Worm (Caenorhabditis elegans) whole organism, L1 larva: Measurements from ENCODE around the gene fbxb-64.

Source experiments
- ceh-63 ChIP-seq: fragments of 200-800 bp; sonication (Bioruptor generic); optimal IDR thresholded peaks from 2 replicates; lab custom pipeline; 2018; ENCODE audit warnings: mild to moderate bottlenecking, missing genetic modification characterization, missing compliant biosample characterization
- dpl-1 ChIP-seq, 3 experiments: fragments of 150-350 bp in 2 of 3; sonication (generic microtip) in 1 of 3; optimal IDR thresholded peaks; 2 replicates each; lab custom pipeline; 2014 to 2017; ENCODE audit warnings: missing biosample characterization in 3 of 3, missing genetic modification characterization in 3 of 3, missing genetic modification reagents in 3 of 3
- egl-27 ChIP-seq, 2 experiments: fragments of 150-350 bp in 1 of 2; sonication (generic microtip); optimal IDR thresholded peaks; 3 replicates each; lab custom pipeline; 2017 to 2018; ENCODE audit warnings: missing biosample characterization in 2 of 2, missing genetic modification characterization in 2 of 2, missing genetic modification reagents in 2 of 2
- elt-2 ChIP-seq: sonication (generic microtip); optimal IDR thresholded peaks from 2 replicates; lab custom pipeline; 2016; ENCODE audit warnings: missing genetic modification characterization, mild to moderate bottlenecking, inconsistent platforms, missing compliant biosample characterization, missing genetic modification reagents
- elt-3 ChIP-seq, 6 experiments: fragments of 150-350 bp in 1 of 6; sonication (generic microtip); optimal IDR thresholded peaks; 2 replicates each; lab custom pipeline; 2017 to 2018; ENCODE audit warnings: missing biosample characterization in 6 of 6, missing genetic modification characterization in 6 of 6, inconsistent platforms in 1 of 6
- ets-5 ChIP-seq: fragments of 200-800 bp; sonication (Bioruptor generic); IDR thresholded peaks from 2 replicates; pipeline ENCODE4 v1.3.6; 2022; ENCODE audit warnings: missing genetic modification characterization, missing compliant biosample characterization
- fos-1 ChIP-seq: fragments of 150-350 bp; optimal IDR thresholded peaks from 2 replicates; lab custom pipeline; 2014; ENCODE audit warnings: missing biosample characterization, missing genetic modification characterization
- lin-15B ChIP-seq: fragments of 150-350 bp; sonication (generic microtip); optimal IDR thresholded peaks from 3 replicates; lab custom pipeline; 2014; ENCODE audit warnings: missing biosample characterization, missing genetic modification characterization
- lsy-2 ChIP-seq, 2 experiments: fragments of 150-350 bp; optimal IDR thresholded peaks; 2 replicates each; lab custom pipeline; 2014; ENCODE audit warnings: missing biosample characterization in 2 of 2, missing genetic modification characterization in 2 of 2
- nhr-19 ChIP-seq: fragments of 200-800 bp; sonication (Bioruptor generic); conservative IDR thresholded peaks from 2 replicates; pipeline ENCODE4 v1.3.6; 2022; ENCODE audit warnings: missing genetic modification characterization, missing compliant biosample characterization
- nhr-28 ChIP-seq: fragments of 150-350 bp; optimal IDR thresholded peaks from 2 replicates; lab custom pipeline; 2014; ENCODE audit warnings: missing biosample characterization, missing genetic modification characterization
- pqm-1 ChIP-seq: sonication (generic microtip); optimal IDR thresholded peaks from 3 replicates; lab custom pipeline; 2017; ENCODE audit warnings: missing biosample characterization, missing genetic modification characterization
- unc-130 ChIP-seq: fragments of 150-350 bp; optimal IDR thresholded peaks from 2 replicates; lab custom pipeline; 2017; ENCODE audit warnings: missing biosample characterization, missing genetic modification characterization, inconsistent platforms

DNA sequence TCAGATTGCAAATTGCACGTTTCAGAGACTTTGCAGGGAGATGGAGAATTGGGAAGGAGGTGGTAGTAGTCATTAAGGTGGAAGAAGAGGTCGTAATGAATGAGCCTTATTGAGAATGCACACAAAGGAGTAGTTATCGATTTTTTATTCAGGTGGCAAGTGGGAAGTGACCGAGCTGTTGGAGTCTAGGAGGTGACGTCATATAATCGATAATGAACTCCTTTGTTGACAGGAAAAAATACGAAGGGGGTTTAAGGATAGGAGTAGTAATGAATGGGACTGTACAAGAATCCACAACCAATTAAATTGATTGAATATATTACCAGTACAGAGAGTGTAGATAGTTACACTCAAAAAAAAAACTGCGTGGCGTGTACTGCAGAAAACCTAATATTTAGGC is 11.1 kb upstream of the fbxb-64 start, which contains the start of gene fbxb-62:
- TF ChIP-seq dpl-1 (GFP tag; optimal IDR thresholded peaks at IDR 0.05; lab: Kevin White, UChicago) (no peak), lsy-2 (tag; optimal IDR thresholded peaks at IDR 0.05; lab: Kevin White, UChicago) (no peak), egl-27 (tag; optimal IDR thresholded peaks at IDR 0.05; lab: Kevin White, UChicago) (no peak), nhr-19 (GFP tag; lab: Robert Waterston, UW) (0 out of 2 replicates have a peak, but pooled peaks have one; percentile 3), ceh-63 (GFP tag; lab: Kevin White, UChicago) (no peak), nhr-28 (tag; lab: Kevin White, UChicago) (no peak), pqm-1 (tag; lab: Kevin White, UChicago) (no peak), lin-15B (tag; lab: Kevin White, UChicago) (no peak), elt-2 (tag; lab: Kevin White, UChicago) (no peak), elt-3 (tag; optimal IDR thresholded peaks at IDR 0.05; lab: Kevin White, UChicago) (no peak), unc-130 (tag; lab: Kevin White, UChicago) (no peak), fos-1 (no peak), ets-5 (GFP tag; lab: Robert Waterston, UW) (no peak)
